Fruit fly (Drosophila melanogaster) whole organism, embryonic: Measurements from ENCODE around the gene Arc42.

Experiments
- ATbp ChIP-seq: fragments of 200-800 bp; sonication (Bioruptor generic); optimal IDR thresholded peaks from 2 replicates; lab custom pipeline; 2017; ENCODE audit warnings: missing biosample characterization, mild to moderate bottlenecking, missing genetic modification characterization, missing genetic modification reagents
- Asciz ChIP-seq: fragments of 200-800 bp; sonication (Bioruptor generic); optimal IDR thresholded peaks from 2 replicates; lab custom pipeline; 2017; ENCODE audit warnings: missing biosample characterization, mild to moderate bottlenecking, missing genetic modification characterization, missing genetic modification reagents
- B-H2 ChIP-seq: fragments of 200-800 bp; sonication (Bioruptor generic); optimal IDR thresholded peaks from 2 replicates; lab custom pipeline; 2018; ENCODE audit warnings: missing biosample characterization, mild to moderate bottlenecking, missing genetic modification characterization
- C15 ChIP-seq: fragments of 200-800 bp; sonication (Bioruptor generic); IDR thresholded peaks from 3 replicates; pipeline ENCODE4 v1.3.6; 2022; ENCODE audit warnings: missing biosample characterization, missing genetic modification characterization
- CG10431 ChIP-seq: fragments of 200-800 bp; sonication (Bioruptor generic); optimal IDR thresholded peaks from 3 replicates; lab custom pipeline; 2018; ENCODE audit warnings: missing biosample characterization, mild to moderate bottlenecking, missing genetic modification characterization
- CG12219 ChIP-seq: fragments of 200-800 bp; sonication (Bioruptor generic); optimal IDR thresholded peaks from 3 replicates; lab custom pipeline; 2018; ENCODE audit warnings: missing biosample characterization, mild to moderate bottlenecking, missing genetic modification characterization
- CG13894 ChIP-seq: fragments of 200-800 bp; sonication (Bioruptor generic); optimal IDR thresholded peaks from 3 replicates; lab custom pipeline; 2018; ENCODE audit warnings: missing biosample characterization, mild to moderate bottlenecking, missing genetic modification characterization, moderate library complexity
- CG1603 ChIP-seq: fragments of 200-800 bp; sonication (Bioruptor generic); optimal IDR thresholded peaks from 2 replicates; lab custom pipeline; 2019; ENCODE audit warnings: missing biosample characterization, mild to moderate bottlenecking, missing genetic modification characterization, moderate library complexity
- CG18011 ChIP-seq: fragments of 200-800 bp; sonication (Bioruptor generic); optimal IDR thresholded peaks from 2 replicates; lab custom pipeline; 2017; ENCODE audit warnings: missing biosample characterization, missing genetic modification characterization, mild to moderate bottlenecking, moderate library complexity, missing genotype
- CG18599 ChIP-seq: fragments of 200-800 bp; sonication (Bioruptor generic); optimal IDR thresholded peaks from 3 replicates; lab custom pipeline; 2017; ENCODE audit warnings: missing biosample characterization, missing genetic modification characterization, mild to moderate bottlenecking, moderate library complexity, missing genetic modification reagents
- CG2199 ChIP-seq: fragments of 200-800 bp; sonication (Bioruptor generic); IDR thresholded peaks from 3 replicates; pipeline ENCODE4 v1.3.6; 2022; ENCODE audit warnings: missing biosample characterization, missing genetic modification characterization
- CG3163 ChIP-seq: fragments of 200-800 bp; sonication (Bioruptor generic); optimal IDR thresholded peaks from 3 replicates; lab custom pipeline; 2016; ENCODE audit warnings: missing biosample characterization, missing genetic modification characterization
- CG32532 ChIP-seq: fragments of 200-800 bp; sonication (Bioruptor generic); IDR thresholded peaks from 2 replicates; pipeline ENCODE4 v1.3.6; 2022; ENCODE audit warnings: missing biosample characterization, missing genetic modification characterization
- CG3995 ChIP-seq: fragments of 200-800 bp; sonication (Bioruptor generic); optimal IDR thresholded peaks from 3 replicates; lab custom pipeline; 2016; ENCODE audit warnings: missing biosample characterization, missing genetic modification characterization
- CG6689 ChIP-seq: fragments of 200-800 bp; sonication (Bioruptor generic); IDR thresholded peaks from 2 replicates; pipeline ENCODE4 v1.3.6; 2022; ENCODE audit warnings: missing biosample characterization, missing genetic modification characterization
- CG6791 ChIP-seq: fragments of 200-800 bp; sonication (Bioruptor generic); IDR thresholded peaks from 3 replicates; pipeline ENCODE4 v1.3.6; 2022; ENCODE audit warnings: missing biosample characterization, missing genetic modification characterization; ENCODE audit not compliant: partially characterized antibody
- CG7556 ChIP-seq: fragments of 200-800 bp; sonication (Bioruptor generic); optimal IDR thresholded peaks from 2 replicates; lab custom pipeline; 2017; ENCODE audit warnings: missing biosample characterization, mild to moderate bottlenecking, missing genetic modification characterization
- CG7786 ChIP-seq: fragments of 200-800 bp; sonication (Bioruptor generic); optimal IDR thresholded peaks from 2 replicates; lab custom pipeline; 2016; ENCODE audit warnings: missing biosample characterization, missing genetic modification characterization
- CG7963 ChIP-seq: fragments of 200-800 bp; sonication (Bioruptor generic); IDR thresholded peaks from 3 replicates; pipeline ENCODE4 v1.3.6; 2022; ENCODE audit warnings: missing biosample characterization, missing genetic modification characterization; ENCODE audit not compliant: partially characterized antibody
- CHES-1-like ChIP-seq: fragments of 200-800 bp; sonication (Bioruptor generic); optimal IDR thresholded peaks from 2 replicates; lab custom pipeline; 2016; ENCODE audit warnings: missing biosample characterization, missing genetic modification characterization
- Ets65A ChIP-seq: fragments of 200-800 bp; sonication (Bioruptor generic); peaks from one replicate; lab custom pipeline; 2016; ENCODE audit warnings: missing biosample characterization, missing genetic modification characterization
- HHEX ChIP-seq: fragments of 200-800 bp; sonication (Bioruptor generic); optimal IDR thresholded peaks from 3 replicates; lab custom pipeline; 2017; ENCODE audit warnings: missing biosample characterization, mild to moderate bottlenecking, missing genetic modification characterization, missing genetic modification reagents
- HLH3B ChIP-seq: fragments of 200-800 bp; sonication (Bioruptor generic); IDR thresholded peaks from 2 replicates; pipeline ENCODE4 v1.3.6; 2022; ENCODE audit warnings: missing biosample characterization, missing genetic modification characterization
- HmgZ ChIP-seq: fragments of 200-800 bp; sonication (Bioruptor generic); optimal IDR thresholded peaks from 2 replicates; lab custom pipeline; 2018; ENCODE audit warnings: missing biosample characterization, mild to moderate bottlenecking, missing genetic modification characterization
- Hmr ChIP-seq: fragments of 200-800 bp; sonication (Bioruptor generic); optimal IDR thresholded peaks from 3 replicates; lab custom pipeline; 2017; ENCODE audit warnings: mild to moderate bottlenecking, missing biosample characterization, missing genetic modification reagents, missing genetic modification characterization
- Side ChIP-seq: fragments of 200-800 bp; sonication (Bioruptor generic); optimal IDR thresholded peaks from 2 replicates; lab custom pipeline; 2016; ENCODE audit warnings: missing biosample characterization, missing genetic modification characterization
- Vsx1 ChIP-seq: fragments of 200-800 bp; sonication (Bioruptor generic); optimal IDR thresholded peaks from 2 replicates; lab custom pipeline; 2017; ENCODE audit warnings: missing biosample characterization, mild to moderate bottlenecking, missing genetic modification characterization, missing genetic modification reagents
- bab2 ChIP-seq: fragments of 200-800 bp; sonication (Bioruptor generic); optimal IDR thresholded peaks from 2 replicates; lab custom pipeline; 2016; ENCODE audit warnings: missing biosample characterization, missing genetic modification characterization
- dpn ChIP-seq, 2 experiments: fragments of 200-800 bp; sonication (Bioruptor generic); optimal IDR thresholded peaks; 3 replicates each; lab custom pipeline; 2016; ENCODE audit warnings: missing biosample characterization in 2 of 2, missing genetic modification characterization in 2 of 2
- ewg ChIP-seq: fragments of 200-800 bp; sonication (Bioruptor generic); optimal IDR thresholded peaks from 3 replicates; lab custom pipeline; 2017; ENCODE audit warnings: mild to moderate bottlenecking, missing biosample characterization, missing genetic modification reagents, missing genetic modification characterization
- gcm ChIP-seq: fragments of 200-800 bp; sonication (Bioruptor generic); optimal IDR thresholded peaks from 2 replicates; lab custom pipeline; 2019; ENCODE audit warnings: missing biosample characterization, mild to moderate bottlenecking, missing genetic modification characterization, moderate library complexity
- hkb ChIP-seq, 2 experiments: fragments of 200-800 bp in 1 of 2; fragments of >200 bp in 1 of 2; sonication (Bioruptor generic) in 1 of 2; IDR thresholded peaks in 1 of 2; optimal IDR thresholded peaks in 1 of 2; 2 replicates each; pipeline versions ENCODE4 v1.3.6 to Lab custom; 2017 to 2022; ENCODE audit warnings: missing biosample characterization in 1 of 2, missing genetic modification characterization in 1 of 2
- hth ChIP-seq: fragments of >200 bp; optimal IDR thresholded peaks from 2 replicates; lab custom pipeline; 2017; ENCODE audit warnings: inconsistent platforms
- kay ChIP-seq: fragments of 200-800 bp; sonication (Bioruptor generic); optimal IDR thresholded peaks from 2 replicates; lab custom pipeline; 2016; ENCODE audit warnings: missing biosample characterization, missing genetic modification characterization
- ken ChIP-seq: fragments of 200-800 bp; sonication (Bioruptor generic); IDR thresholded peaks from 3 replicates; pipeline ENCODE4 v1.3.6; 2022; ENCODE audit warnings: missing biosample characterization, missing genetic modification characterization
- lab ChIP-seq: fragments of 200-800 bp; sonication (Bioruptor generic); optimal IDR thresholded peaks from 3 replicates; lab custom pipeline; 2017; ENCODE audit warnings: missing biosample characterization, missing genetic modification characterization, mild to moderate bottlenecking, moderate library complexity, missing genetic modification reagents
- lilli ChIP-seq: fragments of 200-800 bp; sonication (Bioruptor generic); optimal IDR thresholded peaks from 3 replicates; lab custom pipeline; 2016; ENCODE audit warnings: missing biosample characterization, missing genetic modification characterization
- mam ChIP-seq: fragments of 200-800 bp; sonication (Bioruptor generic); optimal IDR thresholded peaks from 3 replicates; lab custom pipeline; 2016; ENCODE audit warnings: missing biosample characterization, missing genetic modification characterization
- p53 ChIP-seq: fragments of 200-800 bp; sonication (Bioruptor generic); optimal IDR thresholded peaks from 2 replicates; lab custom pipeline; 2016; ENCODE audit warnings: missing biosample characterization, missing genetic modification characterization
- salm ChIP-seq: fragments of 200-800 bp; sonication (Bioruptor generic); optimal IDR thresholded peaks from 2 replicates; lab custom pipeline; 2018; ENCODE audit warnings: missing biosample characterization, mild to moderate bottlenecking, missing genetic modification characterization
- sc ChIP-seq, 3 experiments: fragments of >200 bp in 2 of 3; fragments of 200-800 bp in 1 of 3; sonication (Bioruptor generic) in 1 of 3; optimal IDR thresholded peaks; 2 replicates in 2 of 3; 3 replicates in 1 of 3; lab custom pipeline; 2017; ENCODE audit warnings: mild to moderate bottlenecking in 1 of 3, missing biosample characterization in 1 of 3, missing genetic modification characterization in 1 of 3, missing genetic modification reagents in 1 of 3
- schlank ChIP-seq: fragments of 200-800 bp; sonication (Bioruptor generic); optimal IDR thresholded peaks from 2 replicates; lab custom pipeline; 2018; ENCODE audit warnings: missing biosample characterization, mild to moderate bottlenecking, missing genetic modification characterization
- so ChIP-seq: fragments of 200-800 bp; sonication (Bioruptor generic); IDR thresholded peaks from 3 replicates; pipeline ENCODE4 v1.3.6; 2022; ENCODE audit warnings: missing biosample characterization, missing genetic modification characterization
- sug ChIP-seq: fragments of 200-800 bp; optimal IDR thresholded peaks from 2 replicates; lab custom pipeline; 2019; ENCODE audit warnings: missing biosample characterization, mild to moderate bottlenecking, missing genetic modification characterization, moderate library complexity
- tgo ChIP-seq: fragments of 200-800 bp; sonication (Bioruptor generic); IDR thresholded peaks from 3 replicates; pipeline ENCODE4 v1.3.6; 2022; ENCODE audit warnings: missing biosample characterization, missing genetic modification characterization
- twi ChIP-seq: fragments of 200-800 bp; optimal IDR thresholded peaks from 2 replicates; lab custom pipeline; 2019; ENCODE audit warnings: missing biosample characterization, mild to moderate bottlenecking, missing genetic modification characterization, moderate library complexity
- wdn ChIP-seq: fragments of 200-800 bp; sonication (Bioruptor generic); IDR thresholded peaks from 2 replicates; pipeline ENCODE4 v1.3.6; 2022; ENCODE audit warnings: missing biosample characterization, missing genetic modification characterization
- wek ChIP-seq: fragments of 200-800 bp; sonication (Bioruptor generic); optimal IDR thresholded peaks from 3 replicates; lab custom pipeline; 2018; ENCODE audit warnings: missing biosample characterization, mild to moderate bottlenecking, missing genetic modification characterization, moderate library complexity

Arc42 gene

dm6 chr3R:19858017-19858659, 19.4 kb upstream of the Arc42 start (continued):
- 0 out of 2 replicates have a peak, but pooled peaks have one; percentile 21 for TF ChIP-seq wdn (GFP tag; lab: Robert Waterston, UW)
- no peak for TF ChIP-seq CG6791 (GFP tag; lab: Robert Waterston, UW)
- peak; percentile 10 for TF ChIP-seq CHES-1-like (GFP tag; lab: Kevin White, UChicago)
- TF ChIP-seq schlank, result peak; percentile 71
- peak; percentile 27 for TF ChIP-seq CG18011 (GFP tag; lab: Kevin White, UChicago)
- no peak for TF ChIP-seq bab2
- TF ChIP-seq sc (optimal IDR thresholded peaks at IDR 0.05; lab: Kevin White, UChicago), result no peak
- no peak for TF ChIP-seq sc (GFP tag; optimal IDR thresholded peaks at IDR 0.05; lab: Kevin White, UChicago)
- peak; percentile 38 for TF ChIP-seq lilli (GFP tag; lab: Kevin White, UChicago)
- TF ChIP-seq Side, result peak; percentile 43
- peak; percentile 23 for TF ChIP-seq B-H2 (GFP tag; lab: Kevin White, UChicago)
- no peak for TF ChIP-seq hkb (optimal IDR thresholded peaks at IDR 0.05; lab: Kevin White, UChicago)
- TF ChIP-seq hkb (GFP tag; IDR thresholded peaks at IDR 0.05; lab: Robert Waterston, UW), result peak; percentile 68
- TF ChIP-seq CG2199 (GFP tag; lab: Robert Waterston, UW), result 0 out of 3 replicates have a peak, but pooled peaks have one; percentile 40
- no peak for TF ChIP-seq p53 (GFP tag; lab: Kevin White, UChicago)
- TF ChIP-seq HHEX (GFP tag; lab: Kevin White, UChicago), result no peak
- peak; percentile 86 for TF ChIP-seq lab (GFP tag; lab: Kevin White, UChicago)
- peak; percentile 2 for TF ChIP-seq salm (tag; lab: Kevin White, UChicago)
- TF ChIP-seq CG3995, result peak; percentile 3
- TF ChIP-seq Asciz (GFP tag; lab: Kevin White, UChicago), result peak; percentile 26
- TF ChIP-seq wek, result peak; percentile 38
- TF ChIP-seq C15 (GFP tag; lab: Robert Waterston, UW), result no peak
- no peak for TF ChIP-seq CG6689 (GFP tag; lab: Robert Waterston, UW)
- TF ChIP-seq HmgZ (tag; lab: Kevin White, UChicago), result peak; percentile 31
- no peak for TF ChIP-seq Hmr (GFP tag; lab: Kevin White, UChicago)
- no peak for TF ChIP-seq tgo
- peak; percentile 81 for TF ChIP-seq CG18599 (GFP tag; lab: Kevin White, UChicago)
- TF ChIP-seq CG7556, result no peak
- peak; percentile 29 for TF ChIP-seq mam (GFP tag; lab: Kevin White, UChicago)
- no peak for TF ChIP-seq CG7963 (GFP tag; lab: Robert Waterston, UW)
- TF ChIP-seq sug, result peak; percentile 37
- peak; percentile 83 for TF ChIP-seq Ets65A (GFP tag; lab: Kevin White, UChicago)
- TF ChIP-seq CG1603 (tag; lab: Kevin White, UChicago), result no peak
- no peak for TF ChIP-seq so (GFP tag; lab: Robert Waterston, UW)
- TF ChIP-seq CG12219 (GFP tag; lab: Kevin White, UChicago), result peak; percentile 22
- no peak for TF ChIP-seq CG10431
- TF ChIP-seq twi, result no peak
- TF ChIP-seq ewg (GFP tag; lab: Kevin White, UChicago), result no peak
- peak; percentile 67 for TF ChIP-seq ATbp (GFP tag; lab: Kevin White, UChicago)
- peak; percentile 50; the same call in 1 of the 2 replicates for TF ChIP-seq CG32532 (GFP tag; lab: Robert Waterston, UW)
- no peak for TF ChIP-seq CG13894
- no peak for TF ChIP-seq CG3163
- TF ChIP-seq kay, result peak; percentile 1
- TF ChIP-seq dpn (GFP tag; optimal IDR thresholded peaks at IDR 0.05; lab: Kevin White, UChicago), result peak in 1 of 2 experiments; percentile 2
- TF ChIP-seq Vsx1 (GFP tag; lab: Kevin White, UChicago), result peak; percentile 43
- TF ChIP-seq HLH3B (GFP tag; lab: Robert Waterston, UW), result peak; percentile 37; the same call in 1 of the 2 replicates
- no peak for TF ChIP-seq gcm (GFP tag; lab: Kevin White, UChicago)
- TF ChIP-seq CG7786, result peak; percentile 41
- TF ChIP-seq ken, result peak; percentile 48; the same call in 1 of the 3 replicates
- no peak for TF ChIP-seq hth (lab: Kevin White, UChicago)
